Worm (Caenorhabditis elegans) whole organism, early embryonic: ENCODE measurements around the gene sru-16.

Experiments
- B0310.2 ChIP-seq: sonication (generic microtip); optimal IDR thresholded peaks from 2 replicates; lab custom pipeline; 2016; ENCODE audit warnings: mild to moderate bottlenecking, missing genetic modification characterization, missing compliant biosample characterization
- F13C5.2 ChIP-seq: sonication (generic microtip); optimal IDR thresholded peaks from 2 replicates; lab custom pipeline; 2017; ENCODE audit warnings: mild to moderate bottlenecking, missing genetic modification characterization, inconsistent platforms, missing compliant biosample characterization
- aly-1 ChIP-seq: sonication (generic microtip); optimal IDR thresholded peaks from 2 replicates; lab custom pipeline; 2016; ENCODE audit warnings: missing genetic modification characterization, missing compliant biosample characterization
- ama-1 ChIP-seq: fragments of 150-350 bp; optimal IDR thresholded peaks from 2 replicates; lab custom pipeline; 2014
- ceh-13 ChIP-seq: fragments of 200-800 bp; sonication (Bioruptor generic); optimal IDR thresholded peaks from 2 replicates; lab custom pipeline; 2018; ENCODE audit warnings: mild to moderate bottlenecking, missing genetic modification characterization, missing compliant biosample characterization
- ceh-36 ChIP-seq: sonication (generic microtip); optimal IDR thresholded peaks from 2 replicates; lab custom pipeline; 2016; ENCODE audit warnings: missing genetic modification characterization, inconsistent platforms, missing compliant biosample characterization
- ets-7 ChIP-seq: sonication (generic microtip); optimal IDR thresholded peaks from 2 replicates; lab custom pipeline; 2016; ENCODE audit warnings: missing genotype, missing genetic modification characterization, missing compliant biosample characterization
- flt-1 ChIP-seq: fragments of 200-800 bp; sonication (Bioruptor generic); IDR thresholded peaks from 2 replicates; pipeline ENCODE4 v1.3.6; 2022; ENCODE audit warnings: missing genetic modification characterization, missing compliant biosample characterization
- hmbx-1 ChIP-seq: sonication (generic microtip); optimal IDR thresholded peaks from 2 replicates; lab custom pipeline; 2016; ENCODE audit warnings: mild to moderate bottlenecking, missing genetic modification characterization, missing compliant biosample characterization
- hmg-4 ChIP-seq: fragments of 200-800 bp; sonication (Bioruptor generic); optimal IDR thresholded peaks from 2 replicates; lab custom pipeline; 2018; ENCODE audit warnings: mild to moderate bottlenecking, missing genetic modification characterization, missing compliant biosample characterization
- hnd-1 ChIP-seq: sonication (generic microtip); optimal IDR thresholded peaks from 2 replicates; lab custom pipeline; 2016; ENCODE audit warnings: missing genetic modification characterization, missing compliant biosample characterization
- pes-1 ChIP-seq: fragments of 200-800 bp; sonication (Bioruptor generic); IDR thresholded peaks from 2 replicates; pipeline ENCODE4 v1.3.6; 2022; ENCODE audit warnings: missing genetic modification reagents, missing genetic modification characterization, missing compliant biosample characterization
- scrt-1 ChIP-seq: fragments of 200-800 bp; sonication (Bioruptor generic); IDR thresholded peaks from 2 replicates; pipeline ENCODE4 v1.3.6; 2022; ENCODE audit warnings: missing genetic modification characterization, missing compliant biosample characterization
- sea-1 ChIP-seq: fragments of 200-800 bp; sonication (Bioruptor generic); conservative IDR thresholded peaks from 2 replicates; pipeline ENCODE4 v1.3.6; 2022; ENCODE audit warnings: missing genetic modification characterization, missing compliant biosample characterization
- tbx-11 ChIP-seq: fragments of 200-800 bp; sonication (Bioruptor generic); IDR thresholded peaks from 2 replicates; pipeline ENCODE4 v1.3.6; 2022; ENCODE audit warnings: missing genetic modification characterization, missing compliant biosample characterization
- tbx-37 ChIP-seq: fragments of 200-800 bp; sonication (Bioruptor generic); conservative IDR thresholded peaks from 2 replicates; pipeline ENCODE4 v1.3.6; 2022; ENCODE audit warnings: missing genetic modification reagents, missing genetic modification characterization, missing compliant biosample characterization
- tra-4 ChIP-seq: sonication (generic microtip); optimal IDR thresholded peaks from 2 replicates; lab custom pipeline; 2017; ENCODE audit warnings: missing genetic modification characterization, missing compliant biosample characterization

Gene sru-16

DNA sequence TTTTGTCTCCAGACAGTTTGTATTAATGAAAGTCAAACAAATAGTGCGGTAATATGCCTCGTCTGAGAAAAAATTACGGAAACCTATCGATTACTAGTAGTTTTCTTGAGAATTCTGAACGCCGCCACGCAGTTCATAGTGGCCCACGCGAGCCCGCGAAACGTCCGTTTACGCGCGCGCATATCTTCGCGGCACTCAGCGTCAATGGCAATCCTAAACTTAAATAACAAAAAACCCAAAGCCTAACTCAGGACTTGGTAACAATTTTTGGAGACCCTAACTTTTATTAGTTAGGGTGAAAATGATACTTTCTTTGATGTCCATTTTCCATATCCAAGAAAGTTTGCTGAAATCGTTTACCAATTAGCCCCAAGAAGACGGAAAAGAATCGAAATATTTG, 22.4 kb downstream of the sru-16 start:
- no peak for TF ChIP-seq B0310.2 (tag; lab: Kevin White, UChicago)
- TF ChIP-seq ceh-36: no peak
- no peak for TF ChIP-seq pes-1 (GFP tag; lab: Robert Waterston, UW)
- no peak for TF ChIP-seq ets-7 (tag; lab: Kevin White, UChicago)
- no peak for TF ChIP-seq hmg-4
- no peak for TF ChIP-seq F13C5.2 (tag; lab: Kevin White, UChicago)
- TF ChIP-seq tra-4 (tag; lab: Kevin White, UChicago): no peak
- no peak for TF ChIP-seq flt-1
- TF ChIP-seq sea-1 (GFP tag; lab: Robert Waterston, UW): no peak
- TF ChIP-seq hmbx-1 (tag; lab: Kevin White, UChicago): no peak
- no peak for TF ChIP-seq tbx-11 (GFP tag; lab: Robert Waterston, UW)
- TF ChIP-seq tbx-37: no peak
- TF ChIP-seq ceh-13 (GFP tag; lab: Kevin White, UChicago): no peak
- TF ChIP-seq hnd-1 (tag; lab: Kevin White, UChicago): no peak
- no peak for TF ChIP-seq aly-1
- no peak for TF ChIP-seq ama-1 (lab: Kevin White, UChicago)
- TF ChIP-seq scrt-1: no peak

DNA sequence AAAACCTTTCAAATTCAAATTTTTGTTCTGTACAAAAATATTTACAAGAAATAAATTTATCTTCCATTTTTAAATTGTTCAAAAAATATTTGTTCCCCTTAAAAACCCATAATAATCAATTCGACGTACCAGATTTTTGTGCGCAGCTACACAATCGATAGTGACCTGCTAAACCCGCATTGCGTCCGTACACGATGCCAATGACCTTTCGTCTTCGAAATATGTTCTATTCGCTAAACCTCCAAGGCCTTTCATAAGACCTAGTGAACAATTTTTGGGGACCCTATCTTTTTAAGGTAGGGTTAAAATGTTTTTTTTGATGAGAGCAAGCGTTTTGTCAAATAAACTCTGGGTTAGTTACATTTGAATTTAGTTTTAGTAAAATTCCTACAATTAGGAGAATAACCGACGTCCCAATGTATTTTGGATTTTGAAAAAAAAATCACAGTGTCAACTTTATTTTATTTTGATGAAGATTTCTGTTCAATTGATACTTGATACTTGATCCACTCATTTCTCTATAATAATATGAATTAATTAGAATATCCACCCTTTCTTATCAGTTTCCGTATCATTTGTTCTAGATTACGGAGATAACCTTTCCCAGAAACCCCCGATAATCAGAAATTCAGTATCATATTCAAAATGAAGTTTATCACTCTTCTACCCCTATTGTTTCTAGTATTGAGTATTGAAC, 23.1 kb downstream of the sru-16 start, which contains the start of gene Y45F10B.59:
Y45F10B.59 (plus strand) TSS at position 647 of the 697 bp plus-strand sequence.
- TF ChIP-seq F13C5.2 (tag; lab: Kevin White, UChicago): no peak
- no peak for TF ChIP-seq pes-1 (GFP tag; lab: Robert Waterston, UW)
- no peak for TF ChIP-seq tra-4 (tag; lab: Kevin White, UChicago)
- no peak for TF ChIP-seq flt-1
- TF ChIP-seq B0310.2 (tag; lab: Kevin White, UChicago): no peak
- TF ChIP-seq hmbx-1 (tag; lab: Kevin White, UChicago): no peak

DNA sequence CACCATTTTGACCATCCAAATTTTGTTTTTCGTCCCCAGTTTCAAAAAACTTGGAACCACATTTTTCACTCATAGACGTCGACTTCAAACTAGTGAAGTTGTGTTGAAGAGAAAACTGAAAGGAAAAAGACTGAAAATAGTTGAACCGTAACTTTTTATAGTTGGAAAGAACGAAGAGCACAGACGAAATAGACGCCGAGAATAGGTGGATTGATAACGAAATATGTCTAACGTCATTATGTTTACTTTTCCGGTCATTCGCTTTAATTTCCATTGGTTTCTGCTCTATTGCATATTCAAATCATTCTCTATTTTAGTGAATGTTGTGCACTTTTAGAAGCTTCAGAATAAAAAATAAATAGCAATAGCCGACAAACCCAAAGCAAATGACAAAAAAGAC, 30.7 kb downstream of the sru-16 start, which contains the start of gene C08F11.13:
C08F11.13 (minus strand) TSS at position 138 of the 400 bp plus-strand sequence.
- TF ChIP-seq aly-1: no peak
- TF ChIP-seq F13C5.2 (tag; lab: Kevin White, UChicago): no peak
- TF ChIP-seq ama-1 (lab: Kevin White, UChicago): no peak
- no peak for TF ChIP-seq hmbx-1 (tag; lab: Kevin White, UChicago)
- no peak for TF ChIP-seq pes-1 (GFP tag; lab: Robert Waterston, UW)
- TF ChIP-seq tbx-37: no peak
- no peak for TF ChIP-seq B0310.2 (tag; lab: Kevin White, UChicago)
- no peak for TF ChIP-seq ceh-36
- no peak for TF ChIP-seq hmg-4
- TF ChIP-seq flt-1: no peak

DNA sequence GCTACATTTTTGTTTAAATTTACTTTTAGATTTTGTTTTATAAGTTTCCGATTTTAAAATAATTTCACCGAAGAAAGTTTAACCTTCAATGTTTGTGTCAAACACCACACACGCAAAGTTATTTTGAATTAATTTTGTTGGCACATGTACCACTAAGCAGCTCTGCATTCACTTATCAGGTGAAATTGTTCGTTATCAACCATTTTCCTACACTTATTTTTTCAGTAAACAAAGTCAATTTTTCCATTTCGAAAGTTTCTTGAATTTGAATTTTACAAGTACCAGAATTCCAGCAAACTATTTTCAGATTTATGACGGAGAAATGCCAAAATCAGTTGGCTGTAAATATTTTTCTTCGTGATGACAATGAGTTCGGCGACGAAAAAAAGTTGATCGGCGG, 40.1 kb downstream of the sru-16 start, which contains the start of gene C08F11.3:
C08F11.3 (plus strand) TSS at position 301 of the 400 bp plus-strand sequence.
- TF ChIP-seq scrt-1 (no peak), tra-4 (tag; lab: Kevin White, UChicago) (no peak), sea-1 (GFP tag; lab: Robert Waterston, UW) (no peak), ama-1 (lab: Kevin White, UChicago) (no peak), flt-1 (no peak), hnd-1 (tag; lab: Kevin White, UChicago) (no peak), ets-7 (tag; lab: Kevin White, UChicago) (no peak), pes-1 (GFP tag; lab: Robert Waterston, UW) (no peak), tbx-37 (no peak), F13C5.2 (tag; lab: Kevin White, UChicago) (no peak), ceh-13 (GFP tag; lab: Kevin White, UChicago) (no peak), ceh-36 (no peak), tbx-11 (GFP tag; lab: Robert Waterston, UW) (no peak), aly-1 (no peak), B0310.2 (tag; lab: Kevin White, UChicago) (no peak), hmbx-1 (tag; lab: Kevin White, UChicago) (no peak), hmg-4 (no peak)

DNA sequence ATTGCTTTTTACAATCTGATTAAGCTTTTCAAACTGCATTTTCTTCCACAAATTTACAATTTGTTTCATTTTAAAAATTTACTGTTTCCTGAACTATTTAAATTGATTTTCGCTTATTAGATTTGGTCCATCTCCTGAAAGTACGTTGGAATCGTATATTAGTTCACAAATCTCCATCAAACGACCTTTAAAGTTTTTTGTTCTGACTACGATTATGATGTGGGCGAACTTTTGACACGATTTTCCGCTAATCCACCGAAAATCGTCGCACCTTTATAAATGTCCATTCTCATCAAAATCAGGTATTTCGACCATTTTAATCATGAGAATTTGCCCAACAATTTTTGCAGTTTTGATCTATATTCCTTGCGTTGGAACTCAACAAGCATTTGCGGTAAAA, 44.5 kb downstream of the sru-16 start, which contains the start of gene C08F11.1:
C08F11.1 (plus strand) TSS at position 301 of the 400 bp plus-strand sequence.
- TF ChIP-seq scrt-1 (no peak), ceh-13 (GFP tag; lab: Kevin White, UChicago) (no peak), hmbx-1 (tag; lab: Kevin White, UChicago) (no peak), hmg-4 (no peak), tra-4 (tag; lab: Kevin White, UChicago) (no peak), ceh-36 (no peak), tbx-37 (no peak), tbx-11 (GFP tag; lab: Robert Waterston, UW) (no peak), flt-1 (no peak), B0310.2 (tag; lab: Kevin White, UChicago) (no peak), F13C5.2 (tag; lab: Kevin White, UChicago) (no peak), hnd-1 (tag; lab: Kevin White, UChicago) (no peak), ama-1 (lab: Kevin White, UChicago) (no peak), sea-1 (GFP tag; lab: Robert Waterston, UW) (no peak), ets-7 (tag; lab: Kevin White, UChicago) (no peak), pes-1 (GFP tag; lab: Robert Waterston, UW) (no peak), aly-1 (no peak)

DNA sequence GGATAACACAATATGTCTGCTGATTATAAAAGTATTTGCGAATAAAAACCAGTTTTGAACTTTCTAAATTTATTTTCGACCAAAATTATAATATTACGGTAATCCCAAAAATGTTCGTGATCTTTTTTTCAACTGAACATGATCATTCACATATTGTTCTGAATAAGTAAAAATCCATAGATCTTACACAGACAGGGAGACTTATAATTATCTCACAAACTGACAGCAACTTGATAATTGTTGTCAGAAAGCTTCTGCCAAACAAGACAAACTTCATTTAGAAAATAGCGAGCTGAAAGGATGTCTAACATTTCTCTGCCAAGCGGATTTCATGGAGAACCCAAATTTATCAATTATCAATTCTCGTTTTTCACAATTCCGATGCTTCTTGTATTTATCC, 47.4 kb downstream of the sru-16 start, which contains the start of gene sru-21:
sru-21 (plus strand) TSS at position 301 of the 400 bp plus-strand sequence.
- TF ChIP-seq aly-1 (no peak), pes-1 (GFP tag; lab: Robert Waterston, UW) (no peak), hnd-1 (tag; lab: Kevin White, UChicago) (no peak), hmg-4 (no peak), tra-4 (tag; lab: Kevin White, UChicago) (no peak), ama-1 (lab: Kevin White, UChicago) (no peak), tbx-37 (no peak)
